Worm (Caenorhabditis elegans) whole organism, late embryonic: ENCODE data around the gene col-9.

Source experiments
- ama-1 ChIP-seq: fragments of 150-350 bp; optimal IDR thresholded peaks from 2 replicates; lab custom pipeline; 2014
- ceh-14 ChIP-seq: sonication (generic microtip); optimal IDR thresholded peaks from 2 replicates; lab custom pipeline; 2016; ENCODE audit warnings: missing genotype, missing genetic modification characterization, missing compliant biosample characterization
- pha-4 ChIP-seq: fragments of 150-350 bp; optimal IDR thresholded peaks from 2 replicates; lab custom pipeline; 2018; ENCODE audit warnings: missing biosample characterization, missing genetic modification reagents, missing genetic modification characterization

DNA sequence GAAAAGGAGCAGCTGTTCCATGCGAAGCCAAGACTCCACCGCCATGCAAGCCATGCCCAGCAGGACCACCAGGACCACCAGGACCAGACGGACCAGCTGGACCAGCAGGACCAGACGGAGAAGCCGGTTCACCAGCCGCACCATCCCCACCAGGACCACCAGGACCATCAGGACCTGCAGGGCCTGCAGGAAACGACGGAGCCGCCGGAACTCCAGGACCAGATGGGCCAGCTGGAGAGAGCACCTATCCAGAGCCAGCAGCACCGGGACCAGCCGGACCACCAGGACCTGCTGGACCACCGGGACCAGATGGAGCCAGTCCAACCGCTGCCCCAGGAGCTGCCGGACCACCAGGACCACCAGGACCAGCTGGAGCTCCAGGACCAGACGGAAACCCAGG, 2.1 kb downstream of the col-9 start:
- TF ChIP-seq pha-4 (tag; lab: Kevin White, UChicago) (no peak), ama-1 (lab: Kevin White, UChicago) (no peak), ceh-14 (tag; lab: Kevin White, UChicago) (no peak)
